Fruit fly (Drosophila melanogaster) whole organism, embryonic: ENCODE measurements around the gene CG15027.

Experiments used
- Bteb2 ChIP-seq: fragments of 200-800 bp; sonication (Bioruptor generic); optimal IDR thresholded peaks from 2 replicates; lab custom pipeline; 2016; ENCODE audit warnings: missing biosample characterization, missing genetic modification characterization
- CG10267 ChIP-seq: fragments of 200-800 bp; sonication (Bioruptor generic); optimal IDR thresholded peaks from 2 replicates; lab custom pipeline; 2018; ENCODE audit warnings: missing biosample characterization, mild to moderate bottlenecking, missing genetic modification characterization, moderate library complexity
- CG10462 ChIP-seq: fragments of 200-800 bp; sonication (Bioruptor generic); optimal IDR thresholded peaks from 2 replicates; lab custom pipeline; 2016; ENCODE audit warnings: missing biosample characterization, missing genetic modification characterization
- CG10565 ChIP-seq: fragments of 200-800 bp; sonication (Bioruptor generic); optimal IDR thresholded peaks from 3 replicates; lab custom pipeline; 2016; ENCODE audit warnings: missing biosample characterization, mild to moderate bottlenecking, missing genetic modification characterization
- CG11085 ChIP-seq: fragments of 200-800 bp; sonication (Bioruptor generic); IDR thresholded peaks from 2 replicates; pipeline ENCODE4 v1.3.6; 2022; ENCODE audit warnings: missing biosample characterization, missing genetic modification characterization
- CG12744 ChIP-seq: fragments of 200-800 bp; sonication (Bioruptor generic); optimal IDR thresholded peaks from 2 replicates; lab custom pipeline; 2016; ENCODE audit warnings: missing biosample characterization, missing genetic modification characterization
- CG14441 ChIP-seq: fragments of 200-800 bp; sonication (Bioruptor generic); IDR thresholded peaks from 2 replicates; pipeline ENCODE4 v1.3.6; 2022; ENCODE audit warnings: missing biosample characterization, missing genetic modification characterization
- CG14860 ChIP-seq: fragments of 200-800 bp; sonication (Bioruptor generic); IDR thresholded peaks from 3 replicates; pipeline ENCODE4 v1.3.6; 2022; ENCODE audit warnings: missing biosample characterization, missing genetic modification characterization; ENCODE audit not compliant: partially characterized antibody
- CG1602 ChIP-seq: fragments of 200-800 bp; sonication (Bioruptor generic); optimal IDR thresholded peaks from 3 replicates; lab custom pipeline; 2016; ENCODE audit warnings: missing biosample characterization, missing genetic modification characterization
- CG17829 ChIP-seq: fragments of 200-800 bp; optimal IDR thresholded peaks from 2 replicates; lab custom pipeline; 2019; ENCODE audit warnings: missing biosample characterization, mild to moderate bottlenecking, missing genetic modification characterization, moderate library complexity
- CG3281 ChIP-seq: fragments of 200-800 bp; sonication (Bioruptor generic); optimal IDR thresholded peaks from 3 replicates; lab custom pipeline; 2017; ENCODE audit warnings: missing biosample characterization, mild to moderate bottlenecking, missing genetic modification characterization
- CG34224 ChIP-seq: fragments of 200-800 bp; sonication (Bioruptor generic); IDR thresholded peaks from 3 replicates; pipeline ENCODE4 v1.3.6; 2022; ENCODE audit warnings: missing biosample characterization, missing genetic modification characterization; ENCODE audit not compliant: partially characterized antibody
- CG3847 ChIP-seq: fragments of 200-800 bp; sonication (Bioruptor generic); IDR thresholded peaks from 2 replicates; pipeline ENCODE4 v1.3.6; 2022; ENCODE audit warnings: missing biosample characterization, missing genetic modification characterization
- CG6654 ChIP-seq: fragments of 200-800 bp; sonication (Bioruptor generic); optimal IDR thresholded peaks from 2 replicates; lab custom pipeline; 2017; ENCODE audit warnings: missing biosample characterization, mild to moderate bottlenecking, missing genetic modification characterization
- CG6813 ChIP-seq: fragments of 200-800 bp; sonication (Bioruptor generic); optimal IDR thresholded peaks from 2 replicates; lab custom pipeline; 2017; ENCODE audit warnings: missing biosample characterization, missing genetic modification characterization, mild to moderate bottlenecking, moderate library complexity, missing genetic modification reagents
- CG7839 ChIP-seq: fragments of 200-800 bp; sonication (Bioruptor generic); optimal IDR thresholded peaks from 3 replicates; lab custom pipeline; 2018; ENCODE audit warnings: missing biosample characterization, mild to moderate bottlenecking, missing genetic modification characterization, moderate library complexity
- CG9817 ChIP-seq: fragments of 200-800 bp; sonication (Bioruptor generic); optimal IDR thresholded peaks from 2 replicates; lab custom pipeline; 2018; ENCODE audit warnings: missing biosample characterization, mild to moderate bottlenecking, missing genetic modification characterization, moderate library complexity
- CoRest ChIP-seq: fragments of 200-800 bp; sonication (Bioruptor generic); optimal IDR thresholded peaks from 3 replicates; lab custom pipeline; 2018; ENCODE audit warnings: missing biosample characterization, mild to moderate bottlenecking, missing genetic modification characterization, moderate library complexity
- Dbx ChIP-seq: fragments of 200-800 bp; sonication (Bioruptor generic); IDR thresholded peaks from 3 replicates; pipeline ENCODE4 v1.3.6; 2022; ENCODE audit warnings: missing biosample characterization, missing genetic modification characterization
- Ets65A ChIP-seq: fragments of 200-800 bp; sonication (Bioruptor generic); peaks from one replicate; lab custom pipeline; 2016; ENCODE audit warnings: missing biosample characterization, missing genetic modification characterization
- Fer1 ChIP-seq: fragments of 200-800 bp; sonication (Bioruptor generic); optimal IDR thresholded peaks from 2 replicates; lab custom pipeline; 2017; ENCODE audit warnings: missing biosample characterization, mild to moderate bottlenecking, missing genetic modification characterization
- Fer3 ChIP-seq: fragments of 200-800 bp; sonication (Bioruptor generic); optimal IDR thresholded peaks from 2 replicates; lab custom pipeline; 2018; ENCODE audit warnings: missing biosample characterization, mild to moderate bottlenecking, missing genetic modification characterization, moderate library complexity
- Max ChIP-seq: fragments of 200-800 bp; sonication (Bioruptor generic); optimal IDR thresholded peaks from 2 replicates; lab custom pipeline; 2016; ENCODE audit warnings: missing biosample characterization, mild to moderate bottlenecking, missing genetic modification characterization
- Nf-YA ChIP-seq: fragments of 200-800 bp; sonication (Bioruptor generic); IDR thresholded peaks from 2 replicates; pipeline ENCODE4 v1.3.6; 2022; ENCODE audit warnings: missing biosample characterization, missing genetic modification characterization
- Nf-YC ChIP-seq: fragments of 200-800 bp; optimal IDR thresholded peaks from 3 replicates; lab custom pipeline; 2019; ENCODE audit warnings: missing biosample characterization, mild to moderate bottlenecking, missing genetic modification characterization, moderate library complexity
- Optix ChIP-seq: fragments of 200-800 bp; sonication (Bioruptor generic); IDR thresholded peaks from 3 replicates; pipeline ENCODE4 v1.3.6; 2022; ENCODE audit warnings: missing biosample characterization, missing genetic modification characterization
- Scr ChIP-seq: fragments of 200-800 bp; sonication (Bioruptor generic); IDR thresholded peaks from 2 replicates; pipeline ENCODE4 v1.3.6; 2022; ENCODE audit warnings: missing biosample characterization, missing genetic modification characterization; ENCODE audit not compliant: partially characterized antibody
- Ssrp ChIP-seq: fragments of 200-800 bp; sonication (Bioruptor generic); optimal IDR thresholded peaks from 2 replicates; lab custom pipeline; 2018; ENCODE audit warnings: missing biosample characterization, mild to moderate bottlenecking, missing genetic modification characterization, moderate library complexity
- YL-1 ChIP-seq: fragments of 200-800 bp; sonication (Bioruptor generic); optimal IDR thresholded peaks from 3 replicates; lab custom pipeline; 2017; ENCODE audit warnings: missing biosample characterization, mild to moderate bottlenecking, missing genetic modification characterization
- al ChIP-seq: fragments of 200-800 bp; sonication (Bioruptor generic); IDR thresholded peaks from 2 replicates; pipeline ENCODE4 v1.3.6; 2022; ENCODE audit warnings: missing biosample characterization, missing genetic modification characterization
- bcd ChIP-seq: fragments of 200-800 bp; sonication (Bioruptor generic); optimal IDR thresholded peaks from 2 replicates; lab custom pipeline; 2017; ENCODE audit warnings: missing biosample characterization, mild to moderate bottlenecking, missing genetic modification characterization
- chinmo ChIP-seq: fragments of 200-800 bp; sonication (Bioruptor generic); IDR thresholded peaks from 4 replicates; pipeline ENCODE4 v1.3.6; 2022; ENCODE audit warnings: missing biosample characterization, missing genetic modification characterization; ENCODE audit not compliant: partially characterized antibody
- chm ChIP-seq: fragments of 200-800 bp; sonication (Bioruptor generic); IDR thresholded peaks from 2 replicates; pipeline ENCODE4 v1.3.6; 2022; ENCODE audit warnings: missing biosample characterization, missing genetic modification characterization
- crol ChIP-seq: fragments of 200-800 bp; sonication (Bioruptor generic); IDR thresholded peaks from 2 replicates; pipeline ENCODE4 v1.3.6; 2022; ENCODE audit warnings: missing biosample characterization, missing genetic modification characterization
- ems ChIP-seq: fragments of 200-800 bp; sonication (Bioruptor generic); optimal IDR thresholded peaks from 3 replicates; lab custom pipeline; 2016; ENCODE audit warnings: missing biosample characterization, missing genetic modification characterization
- en ChIP-seq: fragments of 200-800 bp; sonication (Bioruptor generic); optimal IDR thresholded peaks from 2 replicates; lab custom pipeline; 2016; ENCODE audit warnings: missing biosample characterization, missing genetic modification characterization
- fd102C ChIP-seq: fragments of 200-800 bp; sonication (Bioruptor generic); optimal IDR thresholded peaks from 2 replicates; lab custom pipeline; 2018; ENCODE audit warnings: missing biosample characterization, mild to moderate bottlenecking, missing genetic modification characterization, moderate library complexity
- ftz-f1 ChIP-seq: fragments of 200-800 bp; sonication (Bioruptor generic); optimal IDR thresholded peaks from 2 replicates; lab custom pipeline; 2016; ENCODE audit warnings: missing biosample characterization, missing genetic modification characterization
- lmd ChIP-seq: fragments of 200-800 bp; sonication (Bioruptor generic); IDR thresholded peaks from 2 replicates; pipeline ENCODE4 v1.3.6; 2022; ENCODE audit warnings: missing biosample characterization, missing genetic modification characterization
- oc ChIP-seq: fragments of 200-800 bp; sonication (Bioruptor generic); optimal IDR thresholded peaks from 2 replicates; lab custom pipeline; 2018; ENCODE audit warnings: missing biosample characterization, mild to moderate bottlenecking, missing genetic modification characterization, moderate library complexity
- onecut ChIP-seq: fragments of 200-800 bp; sonication (Bioruptor generic); IDR thresholded peaks from 2 replicates; pipeline ENCODE4 v1.3.6; 2022; ENCODE audit warnings: missing biosample characterization, missing genetic modification characterization
- ranshi ChIP-seq: fragments of 200-800 bp; sonication (Bioruptor generic); IDR thresholded peaks from 2 replicates; pipeline ENCODE4 v1.3.6; 2022; ENCODE audit warnings: missing biosample characterization, missing genetic modification characterization
- row ChIP-seq: fragments of 200-800 bp; sonication (Bioruptor generic); IDR thresholded peaks from 3 replicates; pipeline ENCODE4 v1.3.6; 2022; ENCODE audit warnings: missing biosample characterization, missing genetic modification characterization
- sens ChIP-seq: fragments of 200-800 bp; sonication (Bioruptor generic); peaks from one replicate; lab custom pipeline; 2016; ENCODE audit warnings: missing biosample characterization, missing genetic modification characterization
- slbo ChIP-seq: fragments of 200-800 bp; sonication (Bioruptor generic); IDR thresholded peaks from 2 replicates; pipeline ENCODE4 v1.3.6; 2022; ENCODE audit warnings: missing biosample characterization, missing genetic modification characterization
- slou ChIP-seq: fragments of 200-800 bp; sonication (Bioruptor generic); optimal IDR thresholded peaks from 3 replicates; lab custom pipeline; 2016; ENCODE audit warnings: missing biosample characterization, missing genetic modification characterization
- tx ChIP-seq: fragments of 200-800 bp; sonication (Bioruptor generic); optimal IDR thresholded peaks from 2 replicates; lab custom pipeline; 2016; ENCODE audit warnings: missing biosample characterization, missing genetic modification characterization
- unpg ChIP-seq: fragments of 200-800 bp; sonication (Bioruptor generic); optimal IDR thresholded peaks from 3 replicates; lab custom pipeline; 2018; ENCODE audit warnings: missing biosample characterization, mild to moderate bottlenecking, missing genetic modification characterization, moderate library complexity
- usp ChIP-seq: fragments of >200 bp; optimal IDR thresholded peaks from 2 replicates; lab custom pipeline; 2017; ENCODE audit warnings: missing biosample characterization, missing genetic modification characterization
- wdn ChIP-seq: fragments of 200-800 bp; sonication (Bioruptor generic); IDR thresholded peaks from 2 replicates; pipeline ENCODE4 v1.3.6; 2022; ENCODE audit warnings: missing biosample characterization, missing genetic modification characterization
- z ChIP-seq: fragments of 200-800 bp; sonication (Bioruptor generic); IDR thresholded peaks from 3 replicates; pipeline ENCODE4 v1.3.6; 2022; ENCODE audit warnings: missing biosample characterization, missing genetic modification characterization

Gene CG15027

DNA sequence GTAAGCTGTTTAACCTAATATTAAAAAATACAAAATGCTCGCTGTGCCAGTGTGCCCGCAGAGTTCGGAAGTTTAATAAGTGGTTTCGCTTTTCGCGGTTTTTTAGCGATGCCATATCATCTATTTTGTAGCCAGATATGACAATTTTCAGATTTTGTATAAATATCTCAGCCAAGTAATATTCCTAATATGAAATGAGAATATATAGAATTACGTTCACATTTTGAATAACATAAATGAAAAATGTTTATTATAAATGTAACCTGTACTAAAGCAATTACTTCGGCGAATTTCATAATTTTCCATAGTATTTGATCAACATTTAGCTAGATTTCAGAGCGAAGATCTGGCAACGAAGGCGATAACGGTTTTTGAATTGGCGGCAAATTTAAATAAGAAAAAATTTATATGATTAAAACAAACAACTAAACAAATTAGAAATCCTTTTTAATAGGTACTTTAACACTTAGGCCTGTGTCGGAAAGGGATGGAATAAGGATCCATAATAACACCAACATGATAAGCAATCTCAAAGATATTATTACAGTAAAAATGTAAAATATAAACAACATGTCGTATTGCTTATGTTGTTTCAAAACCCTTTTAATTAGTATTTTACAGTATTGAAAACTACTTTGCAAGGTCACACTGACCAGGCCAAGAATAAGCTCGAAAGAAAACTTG is 19.1 kb downstream of the CG15027 start, which contains the start of the genes opm and dob (continued):
- TF ChIP-seq CG3847 (GFP tag; lab: Robert Waterston, UW) (0 out of 2 replicates have a peak, but pooled peaks have one; percentile 23), CG1602 (peak; percentile 29), CG10565 (no peak), Nf-YC (tag; lab: Kevin White, UChicago) (peak; percentile 46), CG6654 (no peak), Scr (GFP tag; lab: Robert Waterston, UW) (no peak), sens (GFP tag; lab: Kevin White, UChicago) (peak; percentile 19), Nf-YA (GFP tag; lab: Robert Waterston, UW) (no peak), CG10267 (tag; lab: Kevin White, UChicago) (peak; percentile 75), en (GFP tag; lab: Kevin White, UChicago) (no peak), CG34224 (no peak), CG3281 (no peak), fd102C (GFP tag; lab: Kevin White, UChicago) (no peak), lmd (GFP tag; lab: Robert Waterston, UW) (no peak), z (GFP tag; lab: Robert Waterston, UW) (no peak), ranshi (GFP tag; lab: Robert Waterston, UW) (no peak), row (peak; percentile 75), CG12744 (GFP tag; lab: Kevin White, UChicago) (no peak), Max (GFP tag; lab: Kevin White, UChicago) (peak; percentile 14), chinmo (no peak), CG14860 (GFP tag; lab: Robert Waterston, UW) (no peak), bcd (GFP tag; lab: Kevin White, UChicago) (no peak), slbo (no peak; the same call in 1 of the 2 replicates), chm (GFP tag; lab: Robert Waterston, UW) (no peak), crol (GFP tag; lab: Robert Waterston, UW) (no peak), CG9817 (tag; lab: Kevin White, UChicago) (peak; percentile 21), YL-1 (GFP tag; lab: Kevin White, UChicago) (no peak), usp (no peak), Fer1 (GFP tag; lab: Kevin White, UChicago) (no peak), Ssrp (tag; lab: Kevin White, UChicago) (peak; percentile 27), Fer3 (tag; lab: Kevin White, UChicago) (no peak), Dbx (GFP tag; lab: Robert Waterston, UW) (no peak), tx (no peak), oc (tag; lab: Kevin White, UChicago) (no peak), CG6813 (no peak), ems (no peak), CG10462 (GFP tag; lab: Kevin White, UChicago) (no peak), unpg (GFP tag; lab: Kevin White, UChicago) (no peak), wdn (GFP tag; lab: Robert Waterston, UW) (no peak), Ets65A (GFP tag; lab: Kevin White, UChicago) (no peak), Bteb2 (GFP tag; lab: Kevin White, UChicago) (no peak), CG17829 (tag; lab: Kevin White, UChicago) (peak; percentile 35), CG11085 (GFP tag; lab: Robert Waterston, UW) (no peak), onecut (GFP tag; lab: Robert Waterston, UW) (no peak), CG14441 (no peak), Optix (GFP tag; lab: Robert Waterston, UW) (no peak), al (no peak), ftz-f1 (GFP tag; lab: Kevin White, UChicago) (no peak), CG7839 (peak; percentile 42), slou (GFP tag; lab: Kevin White, UChicago) (no peak), CoRest (tag; lab: Kevin White, UChicago) (peak; percentile 67)
